Fruit fly (Drosophila melanogaster) S2 (cell line): ENCODE measurements around the gene RpS3A.

Experiments used
- CG8478 ChIP-seq: fragments of >200 bp; optimal IDR thresholded peaks from 2 replicates; lab custom pipeline; 2018
- CTCF ChIP-seq, 2 experiments: fragments of >200 bp; optimal IDR thresholded peaks; 2 replicates each; lab custom pipeline; 2018

RpS3A gene

DNA sequence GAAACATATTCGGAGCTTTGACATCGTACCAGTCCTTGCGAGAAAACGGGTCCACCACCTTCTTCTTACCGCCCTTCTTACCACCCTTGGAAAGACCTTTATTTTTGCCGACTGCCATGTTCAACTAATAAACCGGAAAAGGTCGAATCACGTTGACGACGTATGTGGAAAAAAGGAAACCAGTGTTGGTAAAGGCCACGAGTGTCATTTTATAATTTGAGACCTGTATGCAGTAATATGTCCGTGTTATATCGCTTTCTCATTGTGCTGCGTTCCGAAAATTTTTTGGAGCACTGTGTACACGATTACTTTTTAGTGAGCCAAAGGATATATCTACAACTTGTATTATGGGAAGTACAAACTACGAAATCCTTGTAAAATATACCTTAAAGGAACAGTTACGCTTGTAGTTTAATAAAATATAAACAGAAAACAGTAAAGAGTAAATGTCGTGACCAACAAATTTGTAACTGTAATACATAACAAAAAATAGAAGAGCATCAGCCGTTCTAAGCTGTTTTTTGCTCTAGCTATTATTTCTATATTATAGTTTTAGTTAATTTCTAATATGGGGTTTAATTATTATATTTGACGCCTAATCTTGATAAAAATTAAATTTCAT, at the start of gene RpS3A:
Gene RpS3A, minus strand, starts transcription at position 145 of the 622 bp plus-strand sequence.
- peak; percentile 15 to 33 for TF ChIP-seq CTCF (optimal IDR thresholded peaks at IDR 0.05; lab: Kevin White, UChicago)
- no peak for TF ChIP-seq CG8478 (lab: Kevin White, UChicago)

- TF ChIP-seq CG8478 (lab: Kevin White, UChicago) (no peak), CTCF (optimal IDR thresholded peaks at IDR 0.05; lab: Kevin White, UChicago) (no peak)
These were observed 35.1 kb upstream of the RpS3A start for dm6 chr4:102155-102554.

dm6 chr4:92000-92399, 25.0 kb upstream of the RpS3A start:
- TF ChIP-seq CTCF (optimal IDR thresholded peaks at IDR 0.05; lab: Kevin White, UChicago), result no peak
- TF ChIP-seq CG8478 (lab: Kevin White, UChicago), result no peak

DNA sequence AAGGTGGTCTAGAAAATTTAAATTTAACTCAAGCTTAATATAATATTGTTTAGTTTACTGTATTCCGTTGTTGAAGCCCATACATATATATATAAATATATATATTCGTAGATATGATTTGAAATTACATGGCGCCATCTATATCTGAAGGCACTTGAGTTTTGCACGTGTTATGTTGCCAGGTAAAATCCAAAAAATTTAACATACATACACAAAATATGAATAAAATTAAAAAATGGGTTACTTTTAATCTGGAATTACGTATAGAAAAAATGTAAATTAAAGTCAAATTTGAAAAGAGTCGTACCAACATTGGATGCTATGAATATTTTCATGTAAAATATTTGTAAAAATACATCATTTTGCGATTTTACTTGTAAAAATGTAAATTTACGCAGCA, 22.7 kb upstream of the RpS3A start:
- TF ChIP-seq CG8478 (lab: Kevin White, UChicago) (no peak), CTCF (optimal IDR thresholded peaks at IDR 0.05; lab: Kevin White, UChicago) (peak in 1 of 2 experiments; percentile 69)

DNA sequence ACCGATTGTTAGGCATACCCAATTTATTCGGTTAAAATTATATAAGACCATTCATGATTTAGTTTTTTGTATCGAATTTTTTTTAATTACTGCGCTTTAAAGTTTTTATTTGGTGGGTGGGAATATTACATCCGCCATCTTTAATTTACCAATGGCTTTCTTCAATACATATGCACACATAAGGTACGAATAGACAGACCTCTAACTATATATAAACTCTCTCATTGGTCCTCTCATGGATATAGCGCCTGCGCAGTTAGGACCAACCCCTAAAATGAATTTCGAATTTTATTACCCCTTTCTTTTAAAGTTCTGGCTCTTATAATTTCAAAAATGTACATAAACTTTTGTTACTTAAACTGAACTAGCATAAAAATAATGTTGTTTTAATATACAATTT, 20.3 kb upstream of the RpS3A start:
- TF ChIP-seq CG8478 (lab: Kevin White, UChicago), result no peak
- no peak for TF ChIP-seq CTCF (optimal IDR thresholded peaks at IDR 0.05; lab: Kevin White, UChicago)

dm6 chr4:84868-85267, 17.9 kb upstream of the RpS3A start:
- TF ChIP-seq CG8478 (lab: Kevin White, UChicago) (no peak), CTCF (optimal IDR thresholded peaks at IDR 0.05; lab: Kevin White, UChicago) (no peak)

DNA sequence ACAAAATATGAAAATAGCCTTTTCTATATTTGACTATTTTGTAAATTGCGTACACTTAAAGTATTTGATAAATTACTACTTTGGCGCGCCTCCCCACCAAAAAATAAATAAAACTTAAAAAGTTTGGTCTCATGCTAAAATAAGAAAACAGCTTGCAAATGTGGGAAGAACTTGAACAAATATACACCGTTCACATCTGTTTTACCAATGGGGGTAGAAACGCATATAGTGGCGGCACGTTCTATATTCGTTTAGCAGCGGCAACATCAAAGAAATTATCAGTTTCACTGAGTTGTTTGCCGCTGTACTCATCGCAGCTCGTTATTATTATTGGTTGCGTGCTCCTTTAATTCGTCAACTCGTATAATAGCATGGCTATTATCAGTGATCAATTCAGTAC, 9.2 kb upstream of the RpS3A start:
- TF ChIP-seq CTCF (optimal IDR thresholded peaks at IDR 0.05; lab: Kevin White, UChicago) (no peak), CG8478 (lab: Kevin White, UChicago) (no peak)

DNA sequence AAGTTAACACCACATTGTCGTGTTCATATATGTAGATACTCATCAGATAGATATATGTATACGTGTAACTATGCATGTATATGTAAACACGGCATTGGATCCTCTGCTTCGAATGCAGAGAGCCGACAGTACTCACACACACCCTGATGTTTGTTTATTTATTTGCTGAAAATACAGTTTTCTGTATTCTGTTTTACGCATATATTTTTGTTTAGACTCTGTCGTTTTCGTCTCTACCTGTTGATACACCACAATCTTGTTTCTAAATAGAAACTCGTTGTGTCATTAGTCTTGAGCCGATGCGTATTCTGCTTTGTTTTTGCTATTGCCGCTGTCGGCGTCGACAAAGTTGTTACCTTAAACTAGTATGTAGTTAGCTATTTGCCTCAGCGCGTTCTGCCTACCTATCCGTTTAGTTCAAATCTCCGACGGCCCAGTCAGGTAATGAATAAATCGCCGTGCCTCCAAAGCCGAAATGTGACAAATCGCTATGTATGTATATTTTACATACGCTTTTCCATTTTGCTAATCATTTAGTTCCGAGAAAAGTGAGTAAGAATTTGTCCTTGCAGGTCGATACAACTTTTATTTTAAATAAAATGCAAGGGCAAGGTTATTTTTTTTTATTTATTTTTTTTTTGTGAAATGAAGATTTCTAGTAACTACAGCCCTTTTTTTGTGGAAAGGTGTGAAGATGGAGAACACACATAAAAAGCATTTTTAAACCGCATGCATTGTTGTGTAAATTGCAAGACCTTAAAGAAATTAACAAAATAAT, 3.3 kb upstream of the RpS3A start:
- no peak for TF ChIP-seq CG8478 (lab: Kevin White, UChicago)
- TF ChIP-seq CTCF (optimal IDR thresholded peaks at IDR 0.05; lab: Kevin White, UChicago), result no peak

DNA sequence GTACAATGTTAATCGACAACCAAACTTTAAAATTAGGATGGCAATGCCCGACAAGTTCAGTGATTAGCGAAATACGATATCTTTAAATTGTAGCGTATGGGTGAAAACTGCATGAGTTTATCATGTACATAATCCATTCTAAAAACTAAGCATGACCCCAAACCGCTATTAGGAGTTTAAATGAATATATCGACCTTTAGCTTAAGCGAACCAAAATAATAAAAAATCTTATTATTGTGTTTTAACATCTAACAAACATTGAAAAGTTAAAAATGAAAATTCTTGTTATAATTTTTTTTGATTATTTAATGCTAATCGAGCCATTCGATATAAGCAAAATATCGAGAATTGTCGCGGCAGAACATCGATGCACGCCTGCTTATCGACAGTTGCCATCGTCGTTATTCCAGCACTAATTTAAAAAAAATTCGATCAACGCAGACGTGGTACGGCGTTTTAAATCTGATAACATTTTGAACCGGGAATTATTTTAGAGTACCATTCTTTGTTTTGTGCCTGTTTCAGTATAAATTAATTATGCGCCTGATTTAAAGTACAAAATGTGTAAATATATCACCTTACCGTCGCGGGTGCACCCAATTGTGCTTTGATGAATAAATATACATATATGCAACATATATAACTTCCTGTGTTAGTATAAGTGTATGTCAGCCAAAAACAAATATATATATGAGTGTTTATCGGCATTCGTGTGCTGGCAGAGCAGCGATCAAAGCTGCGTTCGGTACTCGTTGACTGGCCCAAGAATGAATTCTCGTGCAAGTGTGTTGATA, 2.1 kb upstream of the RpS3A start, which contains the start of gene pan:
Gene pan, plus strand, starts transcription at position 378 of the 794 bp plus-strand sequence.
- TF ChIP-seq CG8478 (lab: Kevin White, UChicago), result no peak
- no peak for TF ChIP-seq CTCF (optimal IDR thresholded peaks at IDR 0.05; lab: Kevin White, UChicago)

DNA sequence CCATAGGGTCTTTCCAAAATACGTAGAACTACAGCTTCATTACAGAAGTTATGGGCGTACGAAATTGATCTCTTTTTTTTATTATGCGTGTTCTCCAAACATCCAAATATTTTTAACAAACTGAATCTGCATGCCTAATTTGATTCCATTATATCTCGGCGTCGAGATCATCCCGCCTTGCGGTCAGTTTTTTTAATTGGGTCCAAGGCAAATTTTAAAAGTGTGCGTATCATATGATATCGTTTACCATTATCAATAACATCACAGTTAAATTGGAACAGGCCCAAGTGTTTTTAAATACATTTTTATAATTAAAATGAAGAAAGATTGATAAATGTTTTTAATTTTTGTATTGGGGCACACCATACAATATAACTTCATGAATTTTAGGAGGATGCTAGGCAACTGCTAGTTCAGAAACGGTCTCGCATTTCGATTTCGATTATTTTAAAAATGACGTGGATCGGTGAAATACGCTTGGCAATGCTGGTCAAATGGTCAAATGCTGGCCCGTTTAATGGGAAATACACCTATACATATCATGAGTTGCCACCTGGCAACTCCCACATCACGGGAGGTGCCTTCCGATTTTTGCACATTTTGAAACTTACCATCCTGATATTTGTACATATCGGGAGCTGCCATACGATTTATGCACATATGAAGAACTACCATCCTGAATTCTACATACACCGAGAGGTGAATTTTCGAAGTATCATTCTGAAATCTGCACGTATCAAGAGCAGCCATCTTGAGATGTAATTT, 1.4 kb upstream of the RpS3A start:
- no peak for TF ChIP-seq CG8478 (lab: Kevin White, UChicago)
- peak; percentile 82 to 90 for TF ChIP-seq CTCF (optimal IDR thresholded peaks at IDR 0.05; lab: Kevin White, UChicago)

DNA sequence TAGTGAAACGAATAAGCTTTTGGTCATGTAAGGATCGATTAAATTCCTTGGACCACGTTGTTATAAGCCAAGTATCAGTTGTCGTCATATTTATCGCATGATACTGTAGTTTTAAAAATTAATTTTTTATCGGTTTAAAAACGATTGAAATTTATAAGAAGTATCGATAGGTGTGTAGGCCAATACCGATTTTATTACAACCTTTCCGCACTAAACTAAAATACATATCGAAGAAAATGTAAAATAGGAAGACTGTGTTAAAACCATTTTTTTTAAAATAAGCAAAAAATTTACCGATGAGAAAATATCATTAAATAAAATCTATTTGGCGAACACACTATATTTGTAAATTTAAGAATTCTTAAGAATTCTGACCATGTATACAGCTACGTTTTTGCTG, 3.7 kb downstream of the RpS3A start:
- TF ChIP-seq CTCF (optimal IDR thresholded peaks at IDR 0.05; lab: Kevin White, UChicago), result no peak
- TF ChIP-seq CG8478 (lab: Kevin White, UChicago), result no peak

dm6 chr4:62538-62937, 4.5 kb downstream of the RpS3A start:
- TF ChIP-seq CTCF (optimal IDR thresholded peaks at IDR 0.05; lab: Kevin White, UChicago) (no peak), CG8478 (lab: Kevin White, UChicago) (no peak)

DNA sequence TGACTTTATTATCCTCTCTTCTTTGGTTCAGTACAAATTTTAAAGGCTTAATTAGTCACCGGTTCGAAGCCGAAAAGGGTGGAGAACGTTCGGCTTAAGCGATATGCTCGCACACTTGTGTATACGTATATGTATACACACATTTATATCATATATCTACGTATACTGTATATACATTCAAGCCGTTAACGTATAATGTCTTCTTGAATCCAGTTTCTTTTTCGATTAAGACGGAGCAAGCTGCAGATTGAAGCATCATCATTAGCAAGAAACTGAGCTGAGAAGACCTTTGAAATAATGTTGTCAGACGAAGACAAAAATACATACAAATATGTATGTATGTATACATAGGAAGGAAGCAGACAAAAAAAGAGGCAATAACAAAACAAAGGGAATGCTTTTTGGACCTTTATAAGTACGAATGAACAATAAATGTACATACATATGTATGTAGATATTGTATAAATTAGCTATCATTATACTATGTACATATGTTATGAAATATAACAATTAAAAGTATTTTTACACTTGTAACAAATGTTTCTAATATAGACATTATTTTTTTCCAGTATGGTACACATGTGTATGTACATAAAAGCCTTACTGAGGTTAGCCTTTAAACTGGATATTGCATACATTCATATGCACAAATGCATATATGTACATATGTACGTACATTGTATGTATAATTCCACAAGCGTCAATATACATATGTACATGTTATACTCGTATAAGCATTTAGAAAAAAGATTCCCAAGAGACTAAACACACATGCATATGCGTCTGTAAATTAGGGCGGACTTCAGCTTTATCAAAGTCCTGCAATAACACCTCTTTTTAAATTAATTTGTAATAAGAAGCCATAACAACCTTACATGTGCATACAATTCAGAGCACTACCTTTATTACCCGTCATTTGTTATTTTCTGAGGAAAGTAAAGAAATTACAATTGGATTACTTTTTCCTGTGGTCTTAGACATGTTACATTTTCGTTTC, 6.7 kb downstream of the RpS3A start:
- TF ChIP-seq CTCF (optimal IDR thresholded peaks at IDR 0.05; lab: Kevin White, UChicago) (no peak), CG8478 (lab: Kevin White, UChicago) (no peak)
